Worm (Caenorhabditis elegans): ENCODE data around the gene C14H10.2.

DNA sequence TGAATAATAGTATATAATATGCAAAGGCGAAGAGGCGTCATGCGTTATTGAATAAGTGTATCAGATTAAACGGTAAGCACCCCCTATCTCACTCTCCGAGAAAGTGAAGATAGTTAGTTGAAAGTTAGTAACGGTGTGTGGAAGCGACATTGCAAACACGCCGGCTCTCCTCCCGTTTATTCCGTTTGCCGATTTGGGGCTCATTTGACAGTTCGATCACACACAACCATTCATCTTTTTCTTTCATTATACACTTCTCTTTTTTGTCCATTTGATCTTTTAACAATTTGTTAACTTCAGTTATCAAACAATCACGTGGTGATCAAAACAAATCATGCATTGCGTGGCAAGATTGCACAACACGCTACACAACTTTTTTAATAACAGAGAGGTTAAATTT lies 26.6 kb upstream of the C14H10.2 start, which contains the start of gene slc-9B.1:
- TF ChIP-seq flt-1 (GFP tag; IDR thresholded peaks at IDR 0.05) (no peak), ztf-23 (GFP tag; IDR thresholded peaks at IDR 0.05) (no peak), ref-1 (GFP tag; conservative IDR thresholded peaks at IDR 0.05) (no peak), tab-1 (GFP tag; IDR thresholded peaks at IDR 0.05) (no peak), klf-2 (GFP tag; conservative IDR thresholded peaks at IDR 0.05) (no peak), T22C8.4 (GFP tag; IDR thresholded peaks at IDR 0.05) (no peak), cog-1 (tag; optimal IDR thresholded peaks at IDR 0.05) (no peak), med-1 (GFP tag; optimal IDR thresholded peaks at IDR 0.05; ENCODE audit: insufficient read depth) (no peak)
